Fruit fly (Drosophila melanogaster) whole organism, embryonic: Measurements from ENCODE around the gene SPH93.

Experiments used
- Antp ChIP-seq: fragments of 200-800 bp; sonication (Bioruptor generic); optimal IDR thresholded peaks from 3 replicates; lab custom pipeline; 2016; ENCODE audit warnings: missing biosample characterization, missing genetic modification characterization
- Blimp-1 ChIP-seq: fragments of 200-800 bp; sonication (Bioruptor generic); optimal IDR thresholded peaks from 3 replicates; lab custom pipeline; 2018; ENCODE audit warnings: missing biosample characterization, missing genetic modification characterization, mild to moderate bottlenecking, moderate library complexity, missing genetic modification reagents
- CG10979 ChIP-seq: fragments of 200-800 bp; sonication (Bioruptor generic); optimal IDR thresholded peaks from 2 replicates; lab custom pipeline; 2018; ENCODE audit warnings: missing biosample characterization, mild to moderate bottlenecking, missing genetic modification characterization, moderate library complexity
- CG11085 ChIP-seq: fragments of 200-800 bp; sonication (Bioruptor generic); IDR thresholded peaks from 2 replicates; pipeline ENCODE4 v1.3.6; 2022; ENCODE audit warnings: missing biosample characterization, missing genetic modification characterization
- CG12769 ChIP-seq: fragments of 200-800 bp; sonication (Bioruptor generic); optimal IDR thresholded peaks from 2 replicates; lab custom pipeline; 2019; ENCODE audit warnings: missing biosample characterization, mild to moderate bottlenecking, missing genetic modification characterization, moderate library complexity
- CG13424 ChIP-seq: fragments of 200-800 bp; sonication (Bioruptor generic); optimal IDR thresholded peaks from 2 replicates; lab custom pipeline; 2019; ENCODE audit warnings: missing biosample characterization, mild to moderate bottlenecking, missing genetic modification characterization, moderate library complexity
- CG14441 ChIP-seq: fragments of 200-800 bp; sonication (Bioruptor generic); IDR thresholded peaks from 2 replicates; pipeline ENCODE4 v1.3.6; 2022; ENCODE audit warnings: missing biosample characterization, missing genetic modification characterization
- CG17385 ChIP-seq: fragments of 200-800 bp; sonication (Bioruptor generic); optimal IDR thresholded peaks from 3 replicates; lab custom pipeline; 2018; ENCODE audit warnings: missing biosample characterization, mild to moderate bottlenecking, missing genetic modification characterization
- CG17568 ChIP-seq: fragments of 200-800 bp; sonication (Bioruptor generic); optimal IDR thresholded peaks from 2 replicates; lab custom pipeline; 2018; ENCODE audit warnings: missing biosample characterization, mild to moderate bottlenecking, missing genetic modification characterization, moderate library complexity
- CG6254 ChIP-seq: fragments of 200-800 bp; sonication (Bioruptor generic); optimal IDR thresholded peaks from 3 replicates; lab custom pipeline; 2017; ENCODE audit warnings: mild to moderate bottlenecking, missing biosample characterization, missing genetic modification reagents, missing genetic modification characterization
- CG6654 ChIP-seq: fragments of 200-800 bp; sonication (Bioruptor generic); optimal IDR thresholded peaks from 2 replicates; lab custom pipeline; 2017; ENCODE audit warnings: missing biosample characterization, mild to moderate bottlenecking, missing genetic modification characterization
- CG8290 ChIP-seq, 3 experiments: fragments of 200-800 bp; sonication (Bioruptor generic); optimal IDR thresholded peaks; 2 replicates each; lab custom pipeline; 2016 to 2019; ENCODE audit warnings: missing biosample characterization in 3 of 3, missing genetic modification characterization in 3 of 3, mild to moderate bottlenecking in 2 of 3, moderate library complexity in 1 of 3
- D ChIP-seq, 2 experiments: fragments of 200-800 bp in 1 of 2; fragments of >200 bp in 1 of 2; sonication (Bioruptor generic) in 1 of 2; optimal IDR thresholded peaks; 2 replicates in 1 of 2; 3 replicates in 1 of 2; lab custom pipeline; 2017; ENCODE audit warnings: mild to moderate bottlenecking in 1 of 2, missing biosample characterization in 1 of 2, missing genetic modification characterization in 1 of 2, missing genetic modification reagents in 1 of 2
- Dek ChIP-seq: fragments of 200-800 bp; sonication (Bioruptor generic); optimal IDR thresholded peaks from 3 replicates; lab custom pipeline; 2019; ENCODE audit warnings: missing biosample characterization, mild to moderate bottlenecking, missing genetic modification characterization, moderate library complexity
- GATAe ChIP-seq: fragments of 200-800 bp; sonication (Bioruptor generic); conservative IDR thresholded peaks from 2 replicates; pipeline ENCODE4 v1.3.6; 2022; ENCODE audit warnings: missing biosample characterization, missing genetic modification characterization
- HLHmδ ChIP-seq: fragments of 200-800 bp; sonication (Bioruptor generic); optimal IDR thresholded peaks from 2 replicates; lab custom pipeline; 2018; ENCODE audit warnings: missing biosample characterization, mild to moderate bottlenecking, missing genetic modification characterization, moderate library complexity
- Hmx ChIP-seq: fragments of 200-800 bp; sonication (Bioruptor generic); optimal IDR thresholded peaks from 2 replicates; lab custom pipeline; 2016; ENCODE audit warnings: missing biosample characterization, missing genetic modification characterization
- NK7.1 ChIP-seq: fragments of 200-800 bp; sonication (Bioruptor generic); optimal IDR thresholded peaks from 3 replicates; lab custom pipeline; 2016; ENCODE audit warnings: missing biosample characterization, missing genetic modification characterization
- Pdp1 ChIP-seq, 2 experiments: fragments of 200-800 bp; sonication (Bioruptor generic); optimal IDR thresholded peaks; 3 replicates each; lab custom pipeline; 2016; ENCODE audit warnings: missing biosample characterization in 2 of 2, missing genetic modification characterization in 2 of 2, mild to moderate bottlenecking in 1 of 2, moderate library complexity in 1 of 2
- Scr ChIP-seq: fragments of 200-800 bp; sonication (Bioruptor generic); IDR thresholded peaks from 2 replicates; pipeline ENCODE4 v1.3.6; 2022; ENCODE audit warnings: missing biosample characterization, missing genetic modification characterization; ENCODE audit not compliant: partially characterized antibody
- Trl ChIP-seq, 3 experiments: fragments of >200 bp in 2 of 3; fragments of 200-800 bp in 1 of 3; sonication (Bioruptor generic) in 1 of 3; optimal IDR thresholded peaks; 2 replicates in 1 of 3; 3 replicates in 2 of 3; lab custom pipeline; 2016 to 2017; ENCODE audit warnings: missing biosample characterization in 1 of 3, missing genetic modification characterization in 1 of 3
- Xbp1 ChIP-seq: fragments of 200-800 bp; sonication (Bioruptor generic); optimal IDR thresholded peaks from 3 replicates; lab custom pipeline; 2016; ENCODE audit warnings: missing biosample characterization, mild to moderate bottlenecking, missing genetic modification characterization
- abd-A ChIP-seq: fragments of 200-800 bp; sonication (Bioruptor generic); optimal IDR thresholded peaks from 3 replicates; lab custom pipeline; 2019; ENCODE audit warnings: missing biosample characterization, mild to moderate bottlenecking, missing genetic modification characterization, moderate library complexity
- ato ChIP-seq: fragments of 200-800 bp; sonication (Bioruptor generic); IDR thresholded peaks from 2 replicates; pipeline ENCODE4 v1.3.6; 2022; ENCODE audit warnings: missing biosample characterization, missing genetic modification characterization; ENCODE audit not compliant: partially characterized antibody
- chm ChIP-seq: fragments of 200-800 bp; sonication (Bioruptor generic); IDR thresholded peaks from 2 replicates; pipeline ENCODE4 v1.3.6; 2022; ENCODE audit warnings: missing biosample characterization, missing genetic modification characterization
- ems ChIP-seq: fragments of 200-800 bp; sonication (Bioruptor generic); optimal IDR thresholded peaks from 3 replicates; lab custom pipeline; 2016; ENCODE audit warnings: missing biosample characterization, missing genetic modification characterization
- exex ChIP-seq: fragments of 200-800 bp; sonication (Bioruptor generic); optimal IDR thresholded peaks from 4 replicates; lab custom pipeline; 2018; ENCODE audit warnings: missing biosample characterization, mild to moderate bottlenecking, missing genetic modification characterization, moderate library complexity
- hbn ChIP-seq: fragments of 200-800 bp; sonication (Bioruptor generic); IDR thresholded peaks from 2 replicates; pipeline ENCODE4 v1.3.6; 2022; ENCODE audit warnings: missing biosample characterization, missing genetic modification characterization; ENCODE audit not compliant: partially characterized antibody
- hkb ChIP-seq, 2 experiments: fragments of 200-800 bp in 1 of 2; fragments of >200 bp in 1 of 2; sonication (Bioruptor generic) in 1 of 2; IDR thresholded peaks in 1 of 2; optimal IDR thresholded peaks in 1 of 2; 2 replicates each; pipeline versions ENCODE4 v1.3.6 to Lab custom; 2017 to 2022; ENCODE audit warnings: missing biosample characterization in 1 of 2, missing genetic modification characterization in 1 of 2
- lbe ChIP-seq: fragments of 200-800 bp; sonication (Bioruptor generic); optimal IDR thresholded peaks from 2 replicates; lab custom pipeline; 2016; ENCODE audit warnings: missing biosample characterization, mild to moderate bottlenecking, missing genetic modification characterization
- mirr ChIP-seq: fragments of 200-800 bp; sonication (Bioruptor generic); optimal IDR thresholded peaks from 3 replicates; lab custom pipeline; 2018; ENCODE audit warnings: missing biosample characterization, mild to moderate bottlenecking, missing genetic modification characterization
- pnt ChIP-seq: fragments of 200-800 bp; sonication (Bioruptor generic); optimal IDR thresholded peaks from 3 replicates; lab custom pipeline; 2016; ENCODE audit warnings: missing biosample characterization, missing genetic modification characterization
- ranshi ChIP-seq: fragments of 200-800 bp; sonication (Bioruptor generic); IDR thresholded peaks from 2 replicates; pipeline ENCODE4 v1.3.6; 2022; ENCODE audit warnings: missing biosample characterization, missing genetic modification characterization
- rib ChIP-seq: fragments of 200-800 bp; sonication (Bioruptor generic); IDR thresholded peaks from 2 replicates; pipeline ENCODE4 v1.3.6; 2022; ENCODE audit warnings: missing biosample characterization, missing genetic modification characterization
- salm ChIP-seq: fragments of 200-800 bp; sonication (Bioruptor generic); optimal IDR thresholded peaks from 2 replicates; lab custom pipeline; 2018; ENCODE audit warnings: missing biosample characterization, mild to moderate bottlenecking, missing genetic modification characterization
- sna ChIP-seq: fragments of 200-800 bp; sonication (Bioruptor generic); IDR thresholded peaks from 2 replicates; pipeline ENCODE4 v1.3.6; 2022; ENCODE audit warnings: missing biosample characterization, missing genetic modification characterization; ENCODE audit not compliant: partially characterized antibody
- stwl ChIP-seq: fragments of 200-800 bp; sonication (Bioruptor generic); optimal IDR thresholded peaks from 3 replicates; lab custom pipeline; 2018; ENCODE audit warnings: missing biosample characterization, mild to moderate bottlenecking, missing genetic modification characterization, moderate library complexity
- tap ChIP-seq: fragments of 200-800 bp; optimal IDR thresholded peaks from 3 replicates; lab custom pipeline; 2019; ENCODE audit warnings: missing biosample characterization, mild to moderate bottlenecking, missing genetic modification characterization, moderate library complexity
- zen2 ChIP-seq: fragments of 200-800 bp; sonication (Bioruptor generic); IDR thresholded peaks from 3 replicates; pipeline ENCODE4 v1.3.6; 2022; ENCODE audit warnings: missing biosample characterization, missing genetic modification characterization; ENCODE audit not compliant: partially characterized antibody
- zf30C ChIP-seq: fragments of 200-800 bp; sonication (Bioruptor generic); optimal IDR thresholded peaks from 3 replicates; lab custom pipeline; 2018; ENCODE audit warnings: missing biosample characterization, mild to moderate bottlenecking, missing genetic modification characterization

The SPH93 gene

dm6 chr2L:17450505-17451415, 5.0 kb downstream of the SPH93 start (continued):
- TF ChIP-seq Dek (tag; lab: Kevin White, UChicago) (peak; percentile 69), D (optimal IDR thresholded peaks at IDR 0.05; lab: Kevin White, UChicago) (no peak), D (GFP tag; optimal IDR thresholded peaks at IDR 0.05; lab: Kevin White, UChicago) (peak; percentile 40), CG14441 (GFP tag; lab: Robert Waterston, UW) (no peak), Xbp1 (GFP tag; lab: Kevin White, UChicago) (peak; percentile 65)

- no peak for TF ChIP-seq tap (tag; lab: Kevin White, UChicago)
- TF ChIP-seq zen2 (GFP tag; lab: Robert Waterston, UW), result peak; percentile 17; the same call in 1 of the 3 replicates
- no peak for TF ChIP-seq ranshi
- no peak for TF ChIP-seq Antp (GFP tag; lab: Kevin White, UChicago)
- peak in 1 of 2 experiments; percentile 81 for TF ChIP-seq Pdp1 (GFP tag; optimal IDR thresholded peaks at IDR 0.05; lab: Kevin White, UChicago)
- TF ChIP-seq salm (tag; lab: Kevin White, UChicago), result no peak
- TF ChIP-seq mirr (GFP tag; lab: Kevin White, UChicago), result peak; percentile 21
- peak; percentile 69 for TF ChIP-seq abd-A (tag; lab: Kevin White, UChicago)
- peak; percentile 95 for TF ChIP-seq exex
- TF ChIP-seq Blimp-1 (GFP tag; lab: Kevin White, UChicago), result peak; percentile 58
- peak; percentile 35; the same call in 1 of the 2 replicates for TF ChIP-seq Scr (GFP tag; lab: Robert Waterston, UW)
- TF ChIP-seq chm (GFP tag; lab: Robert Waterston, UW), result no peak
- TF ChIP-seq Hmx (GFP tag; lab: Kevin White, UChicago), result no peak
- TF ChIP-seq CG12769 (tag; lab: Kevin White, UChicago), result peak; percentile 61
- TF ChIP-seq pnt (GFP tag; lab: Kevin White, UChicago), result no peak
- TF ChIP-seq stwl, result peak; percentile 24
- peak; percentile 35; the same call in 1 of the 2 replicates for TF ChIP-seq ato (GFP tag; lab: Robert Waterston, UW)
- peak; percentile 66 to 83 for TF ChIP-seq Trl (optimal IDR thresholded peaks at IDR 0.05; lab: Kevin White, UChicago)
- no peak for TF ChIP-seq Trl (GFP tag; optimal IDR thresholded peaks at IDR 0.05; lab: Kevin White, UChicago)
- peak; percentile 5 for TF ChIP-seq CG17568 (GFP tag; lab: Kevin White, UChicago)
- no peak for TF ChIP-seq CG8290 (GFP tag; optimal IDR thresholded peaks at IDR 0.05; lab: Kevin White, UChicago)
- peak in 1 of 2 experiments; percentile 57 for TF ChIP-seq CG8290 (tag; optimal IDR thresholded peaks at IDR 0.05; lab: Kevin White, UChicago)
- no peak for TF ChIP-seq CG6254
- TF ChIP-seq lbe, result peak; percentile 1
- TF ChIP-seq CG11085 (GFP tag; lab: Robert Waterston, UW), result peak; percentile 31; the same call in 1 of the 2 replicates
- no peak for TF ChIP-seq NK7.1
- peak; percentile 32; the same call in 1 of the 2 replicates for TF ChIP-seq rib
- TF ChIP-seq hkb (optimal IDR thresholded peaks at IDR 0.05; lab: Kevin White, UChicago), result no peak
- peak; percentile 9; the same call in 1 of the 2 replicates for TF ChIP-seq hkb (GFP tag; IDR thresholded peaks at IDR 0.05; lab: Robert Waterston, UW)
- no peak for TF ChIP-seq sna
- TF ChIP-seq CG13424 (tag; lab: Kevin White, UChicago), result no peak
- TF ChIP-seq HLHmδ (GFP tag; lab: Kevin White, UChicago), result no peak
- TF ChIP-seq CG10979 (tag; lab: Kevin White, UChicago), result no peak
- no peak for TF ChIP-seq hbn (GFP tag; lab: Robert Waterston, UW)
- peak; percentile 18; the same call in 1 of the 2 replicates for TF ChIP-seq GATAe (GFP tag; lab: Robert Waterston, UW)
- TF ChIP-seq zf30C (GFP tag; lab: Kevin White, UChicago), result no peak
- TF ChIP-seq CG6654, result no peak
- no peak for TF ChIP-seq ems (GFP tag; lab: Kevin White, UChicago)
- no peak for TF ChIP-seq CG17385 (GFP tag; lab: Kevin White, UChicago)
Measured at dm6 chr2L:17449608-17450504, 5.9 kb downstream of the SPH93 start, which contains the start of gene dl. Gene dl (minus strand): TSS chr2L:17450364.
